Worm (Caenorhabditis elegans) whole organism, L3 larva: ENCODE measurements around the gene C14C6.2.

Experiments
- daf-12 ChIP-seq: fragments of 150-350 bp; optimal IDR thresholded peaks from 2 replicates; lab custom pipeline; 2014; ENCODE audit warnings: missing biosample characterization, missing genetic modification reagents, missing genetic modification characterization
- elt-2 ChIP-seq: sonication (generic microtip); optimal IDR thresholded peaks from 2 replicates; lab custom pipeline; 2016; ENCODE audit warnings: missing genetic modification reagents, mild to moderate bottlenecking, missing genetic modification characterization, missing compliant biosample characterization
- eor-1 ChIP-seq, 2 experiments: fragments of 150-350 bp; optimal IDR thresholded peaks; 2 replicates each; lab custom pipeline; 2014 to 2018; ENCODE audit warnings: missing biosample characterization in 2 of 2, missing genetic modification characterization in 2 of 2
- fkh-10 ChIP-seq: sonication (generic microtip); optimal IDR thresholded peaks from 2 replicates; lab custom pipeline; 2017; ENCODE audit warnings: missing biosample characterization, missing genetic modification reagents, missing genetic modification characterization
- nhr-237 ChIP-seq: fragments of 150-350 bp; optimal IDR thresholded peaks from 2 replicates; lab custom pipeline; 2014; ENCODE audit warnings: missing biosample characterization, missing genetic modification characterization
- sea-2 ChIP-seq: fragments of 150-350 bp; sonication (generic microtip); optimal IDR thresholded peaks from 4 replicates; lab custom pipeline; 2014; ENCODE audit warnings: missing biosample characterization, missing genetic modification reagents, missing genetic modification characterization
- tbx-2 ChIP-seq: sonication (generic microtip); optimal IDR thresholded peaks from 2 replicates; lab custom pipeline; 2016; ENCODE audit warnings: mild to moderate bottlenecking, missing genetic modification characterization, missing compliant biosample characterization
- unc-62 ChIP-seq: fragments of 150-350 bp; sonication (generic microtip); optimal IDR thresholded peaks from 4 replicates; lab custom pipeline; 2014; ENCODE audit warnings: missing biosample characterization, missing genetic modification reagents, missing genetic modification characterization

- TF ChIP-seq daf-12 (tag; lab: Kevin White, UChicago) (no peak), elt-2 (tag; lab: Kevin White, UChicago) (no peak), unc-62 (GFP tag; lab: Kevin White, UChicago) (no peak), sea-2 (no peak), nhr-237 (no peak), eor-1 (tag; optimal IDR thresholded peaks at IDR 0.05; lab: Kevin White, UChicago) (no peak), fkh-10 (GFP tag; lab: Kevin White, UChicago) (no peak), tbx-2 (no peak)
Observed at ce11 chrV:592959-593358, 30.0 kb downstream of the C14C6.2 start, which contains the start of gene ZK488.5.
